Worm (Caenorhabditis elegans) whole organism, L4 larva: ENCODE measurements around the gene C16A11.10.

ENCODE experiments used
- ceh-62 ChIP-seq: sonication (generic microtip); optimal IDR thresholded peaks from 2 replicates; lab custom pipeline; 2017; ENCODE audit warnings: missing biosample characterization, missing genetic modification characterization
- dve-1 ChIP-seq: sonication (generic microtip); optimal IDR thresholded peaks from 2 replicates; lab custom pipeline; 2017; ENCODE audit warnings: antibody characterized with exemption, mild to moderate bottlenecking, missing genetic modification characterization, missing compliant biosample characterization; ENCODE audit not compliant: insufficient read depth
- fkh-10 ChIP-seq: fragments of 150-350 bp; optimal IDR thresholded peaks from 2 replicates; lab custom pipeline; 2014; ENCODE audit warnings: missing biosample characterization, missing genetic modification reagents, missing genetic modification characterization
- gei-8 ChIP-seq: fragments of 200-800 bp; sonication (Bioruptor generic); optimal IDR thresholded peaks from 2 replicates; lab custom pipeline; 2018; ENCODE audit warnings: mild to moderate bottlenecking, missing genetic modification characterization, missing compliant biosample characterization
- hmg-1.1 ChIP-seq: fragments of 200-800 bp; sonication (Bioruptor generic); IDR thresholded peaks from 2 replicates; pipeline ENCODE4 v1.3.6; 2022; ENCODE audit warnings: missing genetic modification reagents, missing genetic modification characterization, missing compliant biosample characterization
- mxl-2 ChIP-seq: fragments of 200-800 bp; sonication (Bioruptor generic); conservative IDR thresholded peaks from 2 replicates; pipeline ENCODE4 v1.3.6; 2022; ENCODE audit warnings: missing genetic modification reagents, missing genetic modification characterization, missing compliant biosample characterization
- nhr-237 ChIP-seq: sonication (generic microtip); optimal IDR thresholded peaks from 2 replicates; lab custom pipeline; 2017; ENCODE audit warnings: missing biosample characterization, missing genetic modification characterization
- nhr-25 ChIP-seq: sonication (generic microtip); optimal IDR thresholded peaks from 2 replicates; lab custom pipeline; 2017; ENCODE audit warnings: missing genetic modification characterization, mild to moderate bottlenecking, missing compliant biosample characterization, antibody characterized with exemption, moderate library complexity, borderline replicate concordance; ENCODE audit not compliant: insufficient read depth
- nhr-76 ChIP-seq: fragments of 150-350 bp; optimal IDR thresholded peaks from 2 replicates; lab custom pipeline; 2014; ENCODE audit warnings: missing biosample characterization, missing genetic modification characterization
- pqm-1 ChIP-seq: sonication (generic microtip); optimal IDR thresholded peaks from 2 replicates; lab custom pipeline; 2017; ENCODE audit warnings: missing biosample characterization, missing genetic modification characterization
- ztf-11 ChIP-seq: fragments of 150-350 bp; optimal IDR thresholded peaks from 2 replicates; lab custom pipeline; 2014; ENCODE audit warnings: missing biosample characterization, missing genetic modification characterization
- ztf-7 ChIP-seq: fragments of 150-350 bp; optimal IDR thresholded peaks from 2 replicates; lab custom pipeline; 2014; ENCODE audit warnings: missing biosample characterization, missing genetic modification characterization

DNA sequence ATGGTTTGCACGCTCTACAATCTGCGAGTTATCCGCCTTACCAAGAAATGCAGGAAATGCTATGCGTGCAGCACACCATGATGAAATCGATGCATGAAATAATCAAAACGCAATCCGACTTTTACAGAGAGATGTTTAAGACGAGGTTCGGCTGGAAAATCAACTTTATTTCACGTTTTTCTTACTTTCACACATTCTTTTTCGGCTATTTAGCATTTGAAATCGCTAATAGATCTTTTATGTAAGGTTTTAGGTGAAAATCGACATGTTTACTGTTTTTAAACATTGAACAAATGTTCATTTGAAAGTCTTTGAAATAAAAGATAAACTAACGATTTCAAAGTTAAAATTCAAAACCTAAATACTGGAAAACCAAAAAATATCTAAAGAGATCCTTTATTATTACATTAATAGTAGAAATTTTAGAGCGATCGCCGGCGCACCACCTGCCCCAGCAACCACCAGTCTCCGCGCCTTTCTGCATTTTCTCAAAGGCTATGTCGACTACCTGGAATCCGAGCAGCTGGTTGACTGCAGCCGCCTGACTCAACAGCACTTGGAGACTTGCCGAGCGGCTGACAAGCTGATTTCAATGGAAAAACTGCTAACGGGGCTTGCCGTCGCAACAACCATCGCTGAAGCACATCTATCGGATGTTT lies 2.9 kb upstream of the C16A11.10 start:
- TF ChIP-seq nhr-76 (no peak), fkh-10 (GFP tag; lab: Kevin White, UChicago) (no peak), ztf-11 (no peak), ceh-62 (tag; lab: Kevin White, UChicago) (no peak), ztf-7 (tag; lab: Kevin White, UChicago) (no peak), pqm-1 (tag; lab: Kevin White, UChicago) (no peak), dve-1 (tag; lab: Kevin White, UChicago) (no peak), nhr-25 (tag; lab: Kevin White, UChicago) (no peak), nhr-237 (tag; lab: Kevin White, UChicago) (no peak), hmg-1.1 (no peak), gei-8 (no peak), mxl-2 (no peak)
